Fruit fly (Drosophila melanogaster): ENCODE results near the gene loh.

Gene loh

dm6 chr2L:10476879-10477278, 34.5 kb downstream of the loh start, which contains the start of gene RluA-2 (continued):
- TF ChIP-seq CG8388 (GFP tag; optimal IDR thresholded peaks at IDR 0.05) (no peak), BEAF-32 (GFP tag; optimal IDR thresholded peaks at IDR 0.05) (peak; percentile 33), Dp (GFP tag; optimal IDR thresholded peaks at IDR 0.05) (peak; percentile 49), Eip74EF (GFP tag; optimal IDR thresholded peaks at IDR 0.05) (no peak), CG12391 (tag; optimal IDR thresholded peaks at IDR 0.05) (no peak), abd-A (tag; optimal IDR thresholded peaks at IDR 0.05) (no peak)

- TF ChIP-seq CG1233 (GFP tag; optimal IDR thresholded peaks at IDR 0.05) (no peak), caup (GFP tag; optimal IDR thresholded peaks at IDR 0.05; ENCODE audit: severe bottlenecking) (no peak), fu2 (GFP tag; optimal IDR thresholded peaks at IDR 0.05) (no peak), ato (GFP tag; IDR thresholded peaks at IDR 0.05; ENCODE audit: partially characterized antibody) (0 out of 2 replicates have a peak, but pooled peaks have one; percentile 14), CG6689 (GFP tag; IDR thresholded peaks at IDR 0.05) (no peak), CG2199 (GFP tag; IDR thresholded peaks at IDR 0.05) (no peak), CG7271 (tag; optimal IDR thresholded peaks at IDR 0.05) (no peak), CG6765 (GFP tag; optimal IDR thresholded peaks at IDR 0.05) (no peak), CG14667 (GFP tag; IDR thresholded peaks at IDR 0.05) (no peak), pnt (GFP tag; optimal IDR thresholded peaks at IDR 0.05) (no peak), CG10366 (GFP tag; IDR thresholded peaks at IDR 0.05) (no peak), otp (GFP tag; IDR thresholded peaks at IDR 0.05) (no peak), CG34422 (GFP tag; IDR thresholded peaks at IDR 0.05) (no peak), Scr (GFP tag; IDR thresholded peaks at IDR 0.05; ENCODE audit: partially characterized antibody) (peak; percentile 54; the same call in 1 of the 2 replicates), Eip74EF (GFP tag; optimal IDR thresholded peaks at IDR 0.05) (no peak), Oli (tag; optimal IDR thresholded peaks at IDR 0.05) (no peak), CG6813 (GFP tag; optimal IDR thresholded peaks at IDR 0.05) (no peak), CG4617 (GFP tag; optimal IDR thresholded peaks at IDR 0.05; ENCODE audit: borderline replicate concordance) (no peak), Gug (GFP tag; IDR thresholded peaks at IDR 0.05) (no peak), Dbx (GFP tag; IDR thresholded peaks at IDR 0.05) (no peak), tin (GFP tag; optimal IDR thresholded peaks at IDR 0.05) (no peak), CTCF (GFP tag; optimal IDR thresholded peaks at IDR 0.05) (peak; percentile 29), CG8478 (optimal IDR thresholded peaks at IDR 0.05) (no peak), CG2116 (GFP tag; optimal IDR thresholded peaks at IDR 0.05) (peak; percentile 39), CG8089 (GFP tag; optimal IDR thresholded peaks at IDR 0.05) (no peak), CG10959 (GFP tag; IDR thresholded peaks at IDR 0.05) (no peak), toy (GFP tag; IDR thresholded peaks at IDR 0.05) (no peak), vfl (GFP tag; optimal IDR thresholded peaks at IDR 0.05) (no peak), CG14860 (GFP tag; IDR thresholded peaks at IDR 0.05; ENCODE audit: partially characterized antibody) (no peak), Sox102F (GFP tag; optimal IDR thresholded peaks at IDR 0.05) (no peak), CG34376 (GFP tag; optimal IDR thresholded peaks at IDR 0.05) (no peak), Adf1 (GFP tag; IDR thresholded peaks at IDR 0.05) (no peak), CG16863 (GFP tag; optimal IDR thresholded peaks at IDR 0.05) (no peak), CG12219 (GFP tag; optimal IDR thresholded peaks at IDR 0.05) (no peak), pum (GFP tag; optimal IDR thresholded peaks at IDR 0.05) (no peak), tio (GFP tag; optimal IDR thresholded peaks at IDR 0.05) (no peak), CG11695 (GFP tag; IDR thresholded peaks at IDR 0.05) (no peak), CG2875 (GFP tag; optimal IDR thresholded peaks at IDR 0.05) (no peak), CG34224 (GFP tag; IDR thresholded peaks at IDR 0.05; ENCODE audit: partially characterized antibody) (peak; percentile 46), luna (GFP tag; optimal IDR thresholded peaks at IDR 0.05) (no peak), CG8359 (GFP tag; optimal IDR thresholded peaks at IDR 0.05; ENCODE audit: borderline replicate concordance) (no peak), rib (GFP tag; IDR thresholded peaks at IDR 0.05) (no peak), kni (GFP tag; optimal IDR thresholded peaks at IDR 0.05) (peak; percentile 44), CG2129 (GFP tag; IDR thresholded peaks at IDR 0.05; ENCODE audit: partially characterized antibody) (no peak), jing (GFP tag; optimal IDR thresholded peaks at IDR 0.05) (no peak)
Observed at dm6 chr2L:10479859-10480258, 37.5 kb downstream of the loh start.
